Fruit fly (Drosophila melanogaster) ovary, adult (tissue): Measurements from ENCODE around the gene CG12499.

Experiments used
- CG17801 ChIP-seq: fragments of 200-800 bp; optimal IDR thresholded peaks from 2 replicates; lab custom pipeline; 2019; ENCODE audit warnings: missing biosample characterization, mild to moderate bottlenecking, missing genetic modification characterization, moderate library complexity; ENCODE audit not compliant: partially characterized antibody

CG12499 gene

dm6 chr3R:22446493-22446892 is at the start of gene CG12499:
TSS of gene CG12499 (minus strand) at chr3R:22446587.
- no peak for TF ChIP-seq CG17801

- no peak for TF ChIP-seq CG17801
Measured at dm6 chr3R:22494523-22495309, 48.3 kb upstream of the CG12499 start.

dm6 chr3R:22492767-22493166 is 46.4 kb upstream of the CG12499 start, which contains the start of gene tHMG2:
TSS of gene tHMG2 (plus strand) at chr3R:22492953.
- no peak for TF ChIP-seq CG17801

dm6 chr3R:22491088-22491879 is 44.9 kb upstream of the CG12499 start, which contains the start of the genes CCT1 and tHMG1:
TSS of gene CCT1 (minus strand) at chr3R:22491439.
TSS of gene tHMG1 (plus strand) at chr3R:22491829.
- peak; percentile 65 for TF ChIP-seq CG17801

dm6 chr3R:22488855-22489254 is 42.5 kb upstream of the CG12499 start, which contains the start of gene CG5376:
TSS of gene CG5376 (minus strand) at chr3R:22488955.
- no peak for TF ChIP-seq CG17801

- TF ChIP-seq CG17801 = peak; percentile 17
Measured at dm6 chr3R:22487037-22487492, 40.7 kb upstream of the CG12499 start, which contains the start of gene Pfdn5. TSS of gene Pfdn5 (plus strand) at chr3R:22487039.

dm6 chr3R:22483537-22483936 is 37.1 kb upstream of the CG12499 start:
- TF ChIP-seq CG17801 = no peak

dm6 chr3R:22470064-22470463 is 23.7 kb upstream of the CG12499 start:
- no peak for TF ChIP-seq CG17801

- no peak for TF ChIP-seq CG17801
Measured at dm6 chr3R:22468829-22469487, 22.6 kb upstream of the CG12499 start.

dm6 chr3R:22467939-22468571 is 21.7 kb upstream of the CG12499 start, which contains the start of the genes CG5377 and Nrx-1:
TSS of gene CG5377 (minus strand) at chr3R:22468157.
TSS of gene Nrx-1 (plus strand) at chr3R:22468512.
- TF ChIP-seq CG17801 = peak; percentile 32

- no peak for TF ChIP-seq CG17801
Measured at dm6 chr3R:22465984-22466530, 19.7 kb upstream of the CG12499 start, which contains the start of gene Pebp1. TSS of gene Pebp1 (plus strand) at chr3R:22466034.

- no peak for TF ChIP-seq CG17801
Measured at dm6 chr3R:22465138-22465537, 18.8 kb upstream of the CG12499 start.

- peak; percentile 49 for TF ChIP-seq CG17801
Measured at dm6 chr3R:22464611-22465113, 18.3 kb upstream of the CG12499 start, which contains the start of gene CG7054. TSS of gene CG7054 (plus strand) at chr3R:22464985.

- no peak for TF ChIP-seq CG17801
Measured at dm6 chr3R:22461673-22462585, 15.5 kb upstream of the CG12499 start, which contains the start of the genes Rpn7 and AP-2mu. TSS of gene Rpn7 (minus strand) at chr3R:22462054. TSS of gene AP-2mu (plus strand) at chr3R:22462455.
